Worm (Caenorhabditis elegans): ENCODE measurements around the gene seip-1.

DNA sequence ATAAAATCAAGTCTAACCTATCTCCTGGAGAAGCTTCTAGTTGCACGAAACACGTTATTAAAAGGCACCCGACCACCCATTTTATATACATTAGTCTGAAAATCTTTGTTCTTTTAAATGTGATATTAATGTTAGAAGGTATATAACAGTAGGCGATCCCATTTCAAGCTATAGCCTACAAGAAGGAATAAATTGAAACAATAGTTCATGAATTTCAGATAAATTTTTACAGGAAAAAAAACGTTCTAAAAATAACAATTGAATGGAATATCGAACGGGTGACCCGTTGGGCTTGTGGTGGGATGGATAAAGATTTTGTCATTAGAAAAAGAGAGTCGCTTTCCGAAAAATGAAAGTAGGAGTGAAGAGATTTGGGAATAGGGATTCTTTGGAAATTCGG lies 5.2 kb downstream of the seip-1 start, which contains the start of gene pgap-3:
- TF ChIP-seq him-1 (tag; optimal IDR thresholded peaks at IDR 0.05) = no peak
- no peak for TF ChIP-seq W03F9.2 (tag; optimal IDR thresholded peaks at IDR 0.05)

All from whole organism, L4/young adult.